Fruit fly (Drosophila melanogaster) whole organism: ENCODE results near the gene Nepl15.

ENCODE experiments used
- CG8478 ChIP-seq: fragments of >200 bp; optimal IDR thresholded peaks from 2 replicates; lab custom pipeline; 2018; ENCODE audit warnings: inconsistent platforms
- Dll ChIP-seq: fragments of >200 bp; optimal IDR thresholded peaks from 2 replicates; lab custom pipeline; 2017
- EcR ChIP-seq, 2 experiments: fragments of >200 bp; optimal IDR thresholded peaks; 2 replicates each; lab custom pipeline; 2017; ENCODE audit warnings: missing biosample characterization in 2 of 2, missing genetic modification characterization in 2 of 2, missing genetic modification reagents in 2 of 2
- pan ChIP-seq: fragments of >200 bp; optimal IDR thresholded peaks from 2 replicates; lab custom pipeline; 2017
- psq ChIP-seq: fragments of >200 bp; optimal IDR thresholded peaks from 2 replicates; lab custom pipeline; 2017
- usp ChIP-seq: fragments of >200 bp; optimal IDR thresholded peaks from 2 replicates; lab custom pipeline; 2017; ENCODE audit warnings: missing biosample characterization, missing genetic modification characterization, mixed read lengths

Gene Nepl15

DNA sequence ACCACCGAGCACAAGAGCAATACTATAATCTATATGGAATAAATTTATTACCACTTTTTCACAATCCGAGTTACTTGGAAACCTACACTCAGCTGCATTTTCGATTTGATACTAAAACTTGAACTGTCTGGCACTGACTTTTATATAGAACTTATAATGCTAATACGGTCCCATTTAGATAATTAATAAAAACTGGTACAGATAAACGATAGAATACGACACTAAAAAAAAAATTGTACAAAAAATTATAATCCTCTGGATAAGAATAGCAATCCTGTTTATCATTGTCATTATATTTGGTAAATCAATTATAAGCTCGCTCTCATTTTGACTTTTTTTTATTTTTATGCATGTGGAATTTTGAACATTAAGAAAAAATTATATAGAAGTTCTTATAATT lies 4.2 kb upstream of the Nepl15 start, which contains the start of gene CG43093:
Gene CG43093 (minus strand): TSS at position 101 of the 400 bp plus-strand sequence.
- TF ChIP-seq Dll (lab: Kevin White, UChicago) (no peak), psq (lab: Kevin White, UChicago) (no peak), CG8478 (lab: Kevin White, UChicago) (no peak), EcR (GFP tag; optimal IDR thresholded peaks at IDR 0.05; lab: Kevin White, UChicago) (no peak), usp (no peak), pan (lab: Kevin White, UChicago) (no peak)

DNA sequence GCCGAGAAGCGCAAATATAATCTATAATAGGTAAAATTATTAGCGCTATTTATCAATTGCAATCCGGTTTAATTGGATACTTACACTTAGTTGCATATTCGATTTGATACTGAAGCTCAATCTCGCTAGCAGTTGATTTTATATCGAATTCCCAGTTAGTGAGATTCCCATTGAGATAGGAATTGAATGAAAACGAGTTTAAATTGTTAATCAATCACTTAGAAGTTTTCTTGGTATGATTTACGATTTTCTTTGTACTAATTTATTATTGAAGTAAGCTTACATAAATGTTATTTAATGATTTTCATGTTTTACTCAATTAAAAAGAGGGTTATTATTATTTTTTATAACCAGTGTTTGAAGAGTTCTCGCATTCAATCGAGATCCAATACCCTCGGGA lies 3.6 kb upstream of the Nepl15 start, which contains the start of gene CG43092:
Gene CG43092 (minus strand): TSS at position 101 of the 400 bp plus-strand sequence.
- no peak for TF ChIP-seq usp
- no peak for TF ChIP-seq Dll (lab: Kevin White, UChicago)
- no peak for TF ChIP-seq EcR (GFP tag; optimal IDR thresholded peaks at IDR 0.05; lab: Kevin White, UChicago)
- no peak for TF ChIP-seq CG8478 (lab: Kevin White, UChicago)
- no peak for TF ChIP-seq psq (lab: Kevin White, UChicago)
- TF ChIP-seq pan (lab: Kevin White, UChicago): no peak

DNA sequence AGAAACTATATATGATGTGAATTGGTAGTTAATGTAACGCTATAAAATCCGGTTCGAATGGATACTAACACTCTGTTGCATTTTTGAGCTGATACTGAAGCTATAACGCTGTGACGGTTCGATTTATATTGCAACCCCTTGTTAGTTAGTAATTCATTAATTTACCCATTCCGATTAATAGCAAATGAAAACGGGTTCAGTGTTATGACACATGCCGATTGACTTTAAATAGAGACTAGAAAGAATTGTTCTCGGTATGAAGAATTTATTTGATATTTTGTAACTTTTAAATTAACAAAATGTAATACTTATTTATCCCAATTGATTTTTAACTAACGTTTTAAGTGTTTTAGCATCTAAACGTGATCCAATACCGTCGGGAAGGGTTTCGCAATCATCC lies 2.7 kb upstream of the Nepl15 start, which contains the start of gene CG43091:
Gene CG43091 (minus strand): TSS at position 101 of the 400 bp plus-strand sequence.
- no peak for TF ChIP-seq pan (lab: Kevin White, UChicago)
- no peak for TF ChIP-seq psq (lab: Kevin White, UChicago)
- no peak for TF ChIP-seq EcR (GFP tag; optimal IDR thresholded peaks at IDR 0.05; lab: Kevin White, UChicago)

DNA sequence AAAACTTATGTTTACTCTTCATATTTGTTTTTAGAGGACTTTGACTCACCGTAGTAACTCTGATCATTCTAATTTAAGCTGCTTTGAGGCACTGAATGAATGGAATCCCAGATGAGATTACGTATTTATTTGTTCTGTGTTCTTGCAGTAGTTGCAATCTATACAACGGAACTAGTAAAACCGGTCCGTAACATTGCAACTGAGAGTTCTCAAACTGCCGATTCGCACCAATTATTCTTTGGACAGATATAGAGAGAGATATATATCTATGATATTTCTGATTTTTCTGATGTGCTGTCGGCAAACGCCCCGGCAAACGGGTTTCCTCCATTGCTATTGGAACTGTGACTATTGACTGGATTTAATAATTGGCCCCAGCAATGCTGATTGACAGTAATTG lies 1.6 kb upstream of the Nepl15 start, which contains the start of gene CG13841:
Gene CG13841 (minus strand): TSS at position 101 of the 400 bp plus-strand sequence.
- no peak for TF ChIP-seq CG8478 (lab: Kevin White, UChicago)
- no peak for TF ChIP-seq usp
- TF ChIP-seq EcR (GFP tag; optimal IDR thresholded peaks at IDR 0.05; lab: Kevin White, UChicago): no peak
- no peak for TF ChIP-seq pan (lab: Kevin White, UChicago)
- TF ChIP-seq Dll (lab: Kevin White, UChicago): no peak
- no peak for TF ChIP-seq psq (lab: Kevin White, UChicago)

DNA sequence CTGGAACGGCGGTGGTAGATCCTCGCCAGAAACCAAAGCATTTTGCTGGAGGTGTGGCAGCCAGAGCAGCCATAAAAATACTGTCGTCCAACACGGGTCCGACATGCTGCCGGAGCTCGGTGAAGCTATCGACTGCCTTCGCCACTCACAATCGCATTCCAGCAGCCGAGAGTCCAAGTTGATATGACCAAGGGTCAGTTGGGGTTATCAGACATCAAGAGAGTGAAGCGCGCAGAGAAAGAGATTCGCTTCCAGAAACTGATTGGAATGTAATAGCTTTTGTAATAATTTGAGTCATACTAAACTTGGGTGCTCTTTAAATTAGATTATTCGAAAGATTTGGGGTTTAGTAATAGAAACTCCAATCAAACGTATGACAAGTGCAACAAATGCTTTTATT lies 2.4 kb downstream of the Nepl15 start, which contains the start of gene Nepl14:
Gene Nepl14 (minus strand): TSS at position 125 of the 400 bp plus-strand sequence.
- TF ChIP-seq EcR (GFP tag; optimal IDR thresholded peaks at IDR 0.05; lab: Kevin White, UChicago) (no peak), usp (no peak), CG8478 (lab: Kevin White, UChicago) (no peak), psq (lab: Kevin White, UChicago) (no peak), Dll (lab: Kevin White, UChicago) (no peak), pan (lab: Kevin White, UChicago) (no peak)

DNA sequence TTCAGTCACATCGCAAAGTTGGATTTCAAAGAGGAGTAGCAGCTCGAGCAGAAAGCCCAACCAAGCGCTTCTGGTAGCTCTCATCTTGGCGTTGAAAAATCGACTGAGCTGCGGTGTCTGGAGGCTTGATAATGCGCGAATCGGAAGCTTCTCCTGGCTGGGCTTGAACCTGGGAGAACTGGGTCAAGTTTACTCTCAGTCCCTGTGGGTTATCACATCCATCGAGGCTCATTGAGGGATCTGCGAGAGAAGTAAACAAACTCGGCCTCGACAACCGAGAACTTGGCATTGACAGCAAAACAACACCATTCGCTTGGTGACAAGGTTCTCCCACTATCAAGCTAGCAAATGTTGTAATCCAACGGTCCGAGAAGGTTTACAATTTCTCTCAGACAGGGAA lies 5.0 kb downstream of the Nepl15 start, which contains the start of gene Nepl13:
Gene Nepl13 (minus strand): TSS at position 89 of the 400 bp plus-strand sequence.
- TF ChIP-seq psq (lab: Kevin White, UChicago): no peak
- no peak for TF ChIP-seq EcR (GFP tag; optimal IDR thresholded peaks at IDR 0.05; lab: Kevin White, UChicago)
- no peak for TF ChIP-seq Dll (lab: Kevin White, UChicago)
- no peak for TF ChIP-seq pan (lab: Kevin White, UChicago)
- TF ChIP-seq usp: no peak
- no peak for TF ChIP-seq CG8478 (lab: Kevin White, UChicago)

DNA sequence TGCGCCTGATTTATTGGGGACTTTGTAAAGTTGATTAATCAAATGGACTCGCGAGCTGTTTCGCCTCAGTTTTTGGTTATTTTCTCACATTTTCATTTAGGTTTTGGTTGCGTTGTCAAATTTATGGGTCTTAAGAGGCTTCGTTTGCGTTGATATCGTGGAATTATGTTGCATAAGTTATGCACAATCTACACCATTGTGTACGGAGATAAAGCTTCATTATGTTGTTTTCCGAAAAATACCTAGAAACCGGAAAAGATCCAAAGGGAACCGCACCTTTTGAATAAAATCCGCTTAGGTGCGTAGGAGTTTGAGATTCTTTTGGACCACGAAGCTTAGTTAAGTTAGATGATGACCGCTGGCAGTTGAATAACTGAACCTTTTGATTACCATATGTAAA lies 8.9 kb downstream of the Nepl15 start:
- TF ChIP-seq pan (lab: Kevin White, UChicago) (no peak), Dll (lab: Kevin White, UChicago) (no peak), usp (no peak), CG8478 (lab: Kevin White, UChicago) (no peak), psq (lab: Kevin White, UChicago) (no peak), EcR (GFP tag; optimal IDR thresholded peaks at IDR 0.05; lab: Kevin White, UChicago) (no peak)

DNA sequence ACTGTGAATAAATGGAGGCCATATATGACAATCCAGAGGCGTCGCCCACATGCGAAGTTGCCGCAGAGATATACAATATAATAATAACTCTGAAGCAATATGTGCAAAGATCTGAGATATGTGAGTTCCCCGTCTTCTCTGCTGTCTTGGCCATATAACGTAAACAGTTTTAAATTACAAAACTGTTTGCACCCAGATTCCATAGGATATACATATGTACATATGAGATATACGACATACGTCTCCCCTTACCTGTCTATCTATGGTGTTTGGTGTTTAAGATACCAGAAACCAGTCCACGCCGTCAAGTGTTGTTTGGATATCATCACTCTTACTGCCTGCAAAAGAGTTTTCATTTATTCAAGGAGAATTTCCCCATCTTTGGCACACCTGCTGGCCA lies 9.7 kb downstream of the Nepl15 start:
- TF ChIP-seq usp (no peak), pan (lab: Kevin White, UChicago) (no peak), CG8478 (lab: Kevin White, UChicago) (no peak)

DNA sequence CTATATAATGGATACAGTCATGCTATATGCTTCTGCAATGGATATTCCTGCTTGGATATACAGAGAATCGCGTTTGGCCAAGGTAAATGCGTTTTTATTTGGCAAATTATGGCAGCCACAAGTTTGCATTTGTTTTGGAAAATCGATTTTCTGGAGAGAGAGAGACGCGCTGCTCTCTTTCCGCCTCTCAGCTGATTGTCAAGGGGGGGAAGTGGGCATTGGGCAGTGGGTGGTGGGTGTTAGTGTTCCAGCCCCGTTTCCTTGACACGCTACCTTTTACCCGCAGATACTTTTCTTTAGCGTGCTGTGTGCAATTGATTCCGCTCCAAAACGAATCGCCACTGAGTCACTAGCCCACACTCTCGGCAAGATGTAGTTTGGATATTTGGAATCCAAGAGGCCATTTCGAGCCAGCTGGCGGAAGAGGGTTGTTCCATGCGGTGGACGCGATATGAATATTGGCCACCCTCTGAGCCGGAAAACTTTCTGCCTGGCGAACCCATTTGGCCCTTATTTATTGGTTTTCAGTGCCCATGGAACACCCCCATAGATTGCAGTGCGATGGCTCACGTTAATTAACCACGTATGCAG lies 10.7 kb downstream of the Nepl15 start:
- TF ChIP-seq EcR (GFP tag; optimal IDR thresholded peaks at IDR 0.05; lab: Kevin White, UChicago) (no peak), psq (lab: Kevin White, UChicago) (no peak), usp (no peak), pan (lab: Kevin White, UChicago) (no peak), Dll (lab: Kevin White, UChicago) (peak; percentile 27), CG8478 (lab: Kevin White, UChicago) (no peak)

DNA sequence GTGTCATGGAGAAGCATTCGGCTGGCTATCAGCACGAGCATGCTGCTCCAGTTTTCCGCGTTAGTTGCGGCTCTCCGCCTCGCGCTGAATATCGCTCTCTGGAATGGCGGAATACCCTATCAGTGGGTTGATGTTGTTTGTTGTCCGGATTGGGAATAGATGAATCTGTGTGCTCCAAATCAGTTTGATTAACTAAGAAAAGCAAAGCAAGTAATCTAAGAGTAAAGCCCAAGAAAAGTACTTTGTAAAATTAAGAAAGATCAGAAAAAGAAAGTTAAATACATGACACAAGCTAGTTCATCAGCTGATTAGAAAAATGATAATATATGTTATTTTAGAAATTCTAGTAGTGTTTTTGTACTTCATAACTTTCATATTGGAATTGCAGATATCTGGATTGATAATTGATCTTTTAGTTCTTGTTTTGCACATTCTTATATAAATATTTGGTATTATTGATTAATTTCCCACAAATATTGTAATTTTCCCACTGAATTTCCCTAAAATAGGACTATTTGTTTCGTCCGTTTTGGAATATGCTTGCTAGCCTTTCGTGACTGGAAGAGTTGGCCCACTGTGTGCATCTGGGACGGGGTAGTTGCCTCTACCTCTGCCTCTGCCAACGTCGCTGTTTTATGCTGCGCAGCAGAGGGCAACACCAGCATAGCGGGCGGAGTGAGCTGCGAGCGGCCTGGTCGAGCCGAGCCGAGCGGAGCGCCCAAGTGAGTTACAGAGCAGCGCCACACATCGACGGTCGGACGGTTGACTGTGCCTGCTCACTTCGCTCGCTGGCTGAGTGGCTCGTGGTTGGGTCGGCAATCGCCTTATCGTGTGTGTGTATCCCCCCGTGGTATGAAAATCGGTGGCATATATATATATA lies 11.8 kb downstream of the Nepl15 start:
- TF ChIP-seq usp: no peak
- no peak for TF ChIP-seq CG8478 (lab: Kevin White, UChicago)
- TF ChIP-seq EcR (GFP tag; optimal IDR thresholded peaks at IDR 0.05; lab: Kevin White, UChicago): no peak
- TF ChIP-seq Dll (lab: Kevin White, UChicago): peak; percentile 61

DNA sequence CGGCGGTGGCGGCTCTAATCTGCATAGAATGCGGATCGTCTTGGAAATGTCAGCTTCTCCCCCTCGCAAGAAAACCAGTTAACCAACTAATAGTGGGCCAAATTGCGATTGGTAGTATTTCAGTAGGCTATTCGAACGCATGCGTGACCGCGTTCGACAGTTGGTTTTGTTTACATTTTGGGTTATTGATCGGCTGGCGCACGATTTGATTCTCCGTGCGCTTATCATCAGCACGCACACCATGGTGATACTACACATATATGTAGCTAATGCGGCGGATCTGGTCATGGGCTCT lies 12.4 kb downstream of the Nepl15 start:
- TF ChIP-seq psq (lab: Kevin White, UChicago) (no peak), usp (no peak), pan (lab: Kevin White, UChicago) (no peak), Dll (lab: Kevin White, UChicago) (no peak), CG8478 (lab: Kevin White, UChicago) (no peak), EcR (GFP tag; optimal IDR thresholded peaks at IDR 0.05; lab: Kevin White, UChicago) (no peak)
